Worm (Caenorhabditis elegans) whole organism, L4 larva: ENCODE results near the gene F41C6.4.

Source experiments
- F10B5.3 ChIP-seq: sonication (generic microtip); optimal IDR thresholded peaks from 2 replicates; lab custom pipeline; 2016; ENCODE audit warnings: mild to moderate bottlenecking, missing genetic modification characterization, missing compliant biosample characterization
- F26F4.8 ChIP-seq: fragments of 200-800 bp; sonication (Bioruptor generic); conservative IDR thresholded peaks from 2 replicates; pipeline ENCODE4 v1.3.6; 2022; ENCODE audit warnings: missing genetic modification characterization, missing compliant biosample characterization
- F44E2.7 ChIP-seq: fragments of 200-800 bp; sonication (Bioruptor generic); IDR thresholded peaks from 2 replicates; pipeline ENCODE4 v2.1.2; 2022; ENCODE audit warnings: missing genetic modification characterization, missing compliant biosample characterization
- F49E8.2 ChIP-seq: sonication (generic microtip); optimal IDR thresholded peaks from 2 replicates; lab custom pipeline; 2016; ENCODE audit warnings: missing compliant biosample characterization, mild to moderate bottlenecking, missing genetic modification characterization, borderline replicate concordance
- Y105C5A.15 ChIP-seq: fragments of 200-800 bp; sonication (Bioruptor generic); IDR thresholded peaks from 2 replicates; pipeline ENCODE4 v1.3.6; 2022; ENCODE audit warnings: missing genetic modification characterization, missing compliant biosample characterization
- Y48G9A.11 ChIP-seq: fragments of 200-800 bp; sonication (Bioruptor generic); IDR thresholded peaks from 2 replicates; pipeline ENCODE4 v1.3.6; 2022; ENCODE audit warnings: missing genetic modification reagents, missing genetic modification characterization, missing compliant biosample characterization
- ama-1 ChIP-seq: fragments of 150-350 bp; optimal IDR thresholded peaks from 2 replicates; lab custom pipeline; 2014; ENCODE audit warnings: inconsistent platforms, mixed read lengths
- attf-4 ChIP-seq: sonication (generic microtip); optimal IDR thresholded peaks from 3 replicates; lab custom pipeline; 2017; ENCODE audit warnings: missing biosample characterization, missing genetic modification characterization
- ceh-20 ChIP-seq: fragments of 200-800 bp; sonication (Bioruptor generic); IDR thresholded peaks from 2 replicates; pipeline ENCODE4 v1.3.6; 2022; ENCODE audit warnings: missing genetic modification reagents, missing genetic modification characterization, missing compliant biosample characterization
- ceh-28 ChIP-seq: fragments of 150-350 bp; optimal IDR thresholded peaks from 2 replicates; lab custom pipeline; 2014; ENCODE audit warnings: missing biosample characterization, missing genetic modification reagents, missing genetic modification characterization
- ceh-32 ChIP-seq: sonication (generic microtip); optimal IDR thresholded peaks from 2 replicates; lab custom pipeline; 2016; ENCODE audit warnings: mild to moderate bottlenecking, missing genetic modification characterization, missing compliant biosample characterization; ENCODE audit not compliant: poor library complexity
- ceh-62 ChIP-seq: sonication (generic microtip); optimal IDR thresholded peaks from 2 replicates; lab custom pipeline; 2017; ENCODE audit warnings: missing biosample characterization, missing genetic modification characterization
- ceh-82 ChIP-seq: sonication (generic microtip); optimal IDR thresholded peaks from 2 replicates; lab custom pipeline; 2017; ENCODE audit warnings: missing biosample characterization, missing genetic modification characterization
- cey-2 ChIP-seq: sonication (generic microtip); optimal IDR thresholded peaks from 3 replicates; lab custom pipeline; 2017; ENCODE audit warnings: missing genetic modification characterization, mild to moderate bottlenecking, missing compliant biosample characterization, antibody characterized with exemption, borderline replicate concordance; ENCODE audit not compliant: insufficient read depth
- ctbp-1 ChIP-seq: fragments of 200-800 bp; sonication (Bioruptor generic); IDR thresholded peaks from 2 replicates; pipeline ENCODE4 v1.3.6; 2022; ENCODE audit warnings: missing genetic modification reagents, missing genetic modification characterization, missing compliant biosample characterization
- daf-16 ChIP-seq, 3 experiments: sonication (generic microtip); optimal IDR thresholded peaks; 2 replicates each; lab custom pipeline; 2016 to 2017; ENCODE audit warnings: missing genetic modification characterization in 3 of 3, missing genetic modification reagents in 3 of 3, mild to moderate bottlenecking in 2 of 3, missing compliant biosample characterization in 2 of 3, missing biosample characterization in 1 of 3, moderate library complexity in 1 of 3
- dmd-6 ChIP-seq: fragments of 200-800 bp; sonication (Bioruptor generic); IDR thresholded peaks from 2 replicates; pipeline ENCODE4 v1.3.6; 2022; ENCODE audit warnings: missing genetic modification reagents, missing genetic modification characterization, missing compliant biosample characterization
- dmd-8 ChIP-seq: fragments of 200-800 bp; sonication (Bioruptor generic); IDR thresholded peaks from 2 replicates; pipeline ENCODE4 v1.3.6; 2022; ENCODE audit warnings: missing genetic modification characterization, missing compliant biosample characterization
- dpl-1 ChIP-seq: fragments of 150-350 bp; optimal IDR thresholded peaks from 2 replicates; lab custom pipeline; 2014; ENCODE audit warnings: missing biosample characterization, missing genetic modification reagents, missing genetic modification characterization
- duxl-1 ChIP-seq: sonication (generic microtip); optimal IDR thresholded peaks from 2 replicates; lab custom pipeline; 2016; ENCODE audit warnings: mild to moderate bottlenecking, missing genetic modification characterization, moderate library complexity, missing compliant biosample characterization; ENCODE audit not compliant: poor library complexity
- dve-1 ChIP-seq: sonication (generic microtip); optimal IDR thresholded peaks from 2 replicates; lab custom pipeline; 2017; ENCODE audit warnings: antibody characterized with exemption, mild to moderate bottlenecking, missing genetic modification characterization, missing compliant biosample characterization; ENCODE audit not compliant: insufficient read depth
- egl-43 ChIP-seq: fragments of 200-800 bp; sonication (Bioruptor generic); IDR thresholded peaks from 2 replicates; pipeline ENCODE4 v1.3.6; 2022; ENCODE audit warnings: missing genetic modification reagents, missing genetic modification characterization, missing compliant biosample characterization
- gei-8 ChIP-seq: fragments of 200-800 bp; sonication (Bioruptor generic); optimal IDR thresholded peaks from 2 replicates; lab custom pipeline; 2018; ENCODE audit warnings: mild to moderate bottlenecking, missing genetic modification characterization, missing compliant biosample characterization
- lin-1 ChIP-seq: fragments of 200-800 bp; sonication (Bioruptor generic); IDR thresholded peaks from 2 replicates; pipeline ENCODE4 v1.3.6; 2022; ENCODE audit warnings: missing genetic modification reagents, missing genetic modification characterization, missing compliant biosample characterization
- lin-29 ChIP-seq: fragments of 200-800 bp; sonication (Bioruptor generic); IDR thresholded peaks from 2 replicates; pipeline ENCODE4 v1.3.6; 2022; ENCODE audit warnings: missing genetic modification reagents, missing genetic modification characterization, missing compliant biosample characterization
- lin-39 ChIP-seq: fragments of 150-350 bp; optimal IDR thresholded peaks from 2 replicates; lab custom pipeline; 2014; ENCODE audit warnings: missing biosample characterization, missing genetic modification reagents, missing genetic modification characterization
- lir-3 ChIP-seq: sonication (generic microtip); optimal IDR thresholded peaks from 2 replicates; lab custom pipeline; 2016; ENCODE audit warnings: mild to moderate bottlenecking, missing genetic modification characterization, missing compliant biosample characterization
- lsy-2 ChIP-seq, 2 experiments: fragments of 150-350 bp in 1 of 2; sonication (generic microtip) in 1 of 2; optimal IDR thresholded peaks; 2 replicates each; lab custom pipeline; 2014 to 2017; ENCODE audit warnings: missing biosample characterization in 2 of 2, missing genetic modification characterization in 2 of 2
- nhr-25 ChIP-seq: sonication (generic microtip); optimal IDR thresholded peaks from 2 replicates; lab custom pipeline; 2017; ENCODE audit warnings: missing genetic modification characterization, mild to moderate bottlenecking, missing compliant biosample characterization, antibody characterized with exemption, moderate library complexity, borderline replicate concordance; ENCODE audit not compliant: insufficient read depth
- nhr-41 ChIP-seq: fragments of 200-800 bp; sonication (Bioruptor generic); IDR thresholded peaks from 2 replicates; pipeline ENCODE4 v1.3.6; 2022; ENCODE audit warnings: missing genetic modification reagents, missing genetic modification characterization, missing compliant biosample characterization
- nhr-42 ChIP-seq: fragments of 200-800 bp; sonication (Bioruptor generic); IDR thresholded peaks from 2 replicates; pipeline ENCODE4 v1.3.6; 2022; ENCODE audit warnings: missing genetic modification characterization, missing compliant biosample characterization
- nhr-76 ChIP-seq: fragments of 150-350 bp; optimal IDR thresholded peaks from 2 replicates; lab custom pipeline; 2014; ENCODE audit warnings: missing biosample characterization, missing genetic modification characterization
- nhr-77 ChIP-seq: fragments of 150-350 bp; optimal IDR thresholded peaks from 2 replicates; lab custom pipeline; 2014; ENCODE audit warnings: missing biosample characterization, missing genetic modification characterization
- pha-4 ChIP-seq, 2 experiments: fragments of 150-350 bp in 1 of 2; fragments of 200-800 bp in 1 of 2; sonication (Bioruptor generic) in 1 of 2; IDR thresholded peaks in 1 of 2; optimal IDR thresholded peaks in 1 of 2; 2 replicates each; pipeline versions ENCODE4 v1.3.6 to Lab custom; 2014 to 2022; ENCODE audit warnings: missing genetic modification characterization in 2 of 2, missing genetic modification reagents in 2 of 2, missing biosample characterization in 1 of 2, missing compliant biosample characterization in 1 of 2
- php-3 ChIP-seq: fragments of 200-800 bp; sonication (Bioruptor generic); IDR thresholded peaks from 2 replicates; pipeline ENCODE4 v1.3.6; 2022; ENCODE audit warnings: missing genetic modification reagents, missing genetic modification characterization, missing compliant biosample characterization
- pqm-1 ChIP-seq: sonication (generic microtip); optimal IDR thresholded peaks from 2 replicates; lab custom pipeline; 2017; ENCODE audit warnings: missing biosample characterization, missing genetic modification characterization
- set-16 ChIP-seq: fragments of 200-800 bp; sonication (Bioruptor generic); IDR thresholded peaks from 2 replicates; pipeline ENCODE4 v1.3.6; 2022; ENCODE audit warnings: missing genetic modification reagents, missing genetic modification characterization, missing compliant biosample characterization
- skn-1 ChIP-seq: fragments of 150-350 bp; optimal IDR thresholded peaks from 2 replicates; lab custom pipeline; 2014; ENCODE audit warnings: missing biosample characterization, missing genetic modification characterization
- snpc-1.2 ChIP-seq: fragments of 200-800 bp; sonication (Bioruptor generic); IDR thresholded peaks from 2 replicates; pipeline ENCODE4 v1.3.6; 2022; ENCODE audit warnings: missing genetic modification reagents, missing genetic modification characterization, missing compliant biosample characterization
- spr-1 ChIP-seq: sonication (generic microtip); optimal IDR thresholded peaks from 2 replicates; lab custom pipeline; 2016; ENCODE audit warnings: mild to moderate bottlenecking, missing genetic modification characterization, missing compliant biosample characterization
- unc-39 ChIP-seq: sonication (generic microtip); optimal IDR thresholded peaks from 2 replicates; lab custom pipeline; 2017; ENCODE audit warnings: missing biosample characterization, missing genetic modification characterization
- vab-7 ChIP-seq: fragments of 200-800 bp; sonication (Bioruptor generic); IDR thresholded peaks from 2 replicates; pipeline ENCODE4 v1.3.6; 2022; ENCODE audit warnings: missing genetic modification reagents, missing genetic modification characterization, missing compliant biosample characterization
- zfp-3 ChIP-seq: fragments of 200-800 bp; sonication (Bioruptor generic); conservative IDR thresholded peaks from 2 replicates; pipeline ENCODE4 v1.3.6; 2022; ENCODE audit warnings: missing genetic modification reagents, missing genetic modification characterization, missing compliant biosample characterization

F41C6.4 gene

DNA sequence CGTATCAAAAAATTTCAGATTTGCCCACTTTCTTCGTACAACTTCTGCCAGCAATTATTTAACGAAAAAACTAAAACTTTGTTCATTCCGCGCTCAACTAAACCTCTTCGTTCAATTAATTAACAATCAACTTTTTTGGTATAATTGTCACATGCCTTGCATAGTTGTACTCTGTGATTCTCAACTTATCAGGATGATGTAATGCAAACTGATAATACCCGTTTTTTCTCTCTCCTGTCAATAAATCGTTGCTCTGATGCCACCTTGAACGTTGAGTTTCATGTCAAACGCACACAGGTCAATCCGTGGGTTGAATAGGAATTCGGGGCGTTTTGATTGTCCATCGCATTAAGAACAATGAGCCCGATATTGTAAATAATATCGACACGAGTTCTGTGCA lies 31.0 kb upstream of the F41C6.4 start (continued):
- no peak for TF ChIP-seq zfp-3 (GFP tag; lab: Robert Waterston, UW)
- TF ChIP-seq nhr-76: no peak
- TF ChIP-seq spr-1: no peak
- no peak for TF ChIP-seq unc-39 (tag; lab: Kevin White, UChicago)
- no peak for TF ChIP-seq gei-8
- no peak for TF ChIP-seq pha-4 (GFP tag; IDR thresholded peaks at IDR 0.05; lab: Robert Waterston, UW)
- TF ChIP-seq pha-4 (tag; optimal IDR thresholded peaks at IDR 0.05; lab: Kevin White, UChicago): no peak
- TF ChIP-seq snpc-1.2 (GFP tag; lab: Robert Waterston, UW): no peak
- no peak for TF ChIP-seq skn-1
- no peak for TF ChIP-seq F10B5.3
- no peak for TF ChIP-seq ceh-28
- peak; percentile 51; the same call in 1 of the 2 replicates for TF ChIP-seq php-3 (GFP tag; lab: Robert Waterston, UW)
- TF ChIP-seq nhr-25 (tag; lab: Kevin White, UChicago): no peak
- no peak for TF ChIP-seq F49E8.2 (tag; lab: Kevin White, UChicago)
- 0 out of 2 replicates have a peak, but pooled peaks have one; percentile 10 for TF ChIP-seq nhr-41 (GFP tag; lab: Robert Waterston, UW)
- TF ChIP-seq ceh-32 (tag; lab: Kevin White, UChicago): no peak
- no peak for TF ChIP-seq ceh-62
- TF ChIP-seq F44E2.7 (GFP tag; lab: Robert Waterston, UW): no peak
- no peak for TF ChIP-seq Y48G9A.11 (GFP tag; lab: Robert Waterston, UW)
- TF ChIP-seq lin-1 (GFP tag; lab: Robert Waterston, UW): 0 out of 2 replicates have a peak, but pooled peaks have one; percentile 13
- no peak for TF ChIP-seq ctbp-1
- no peak for TF ChIP-seq attf-4 (tag; lab: Kevin White, UChicago)
- TF ChIP-seq lir-3 (tag; lab: Kevin White, UChicago): no peak
- TF ChIP-seq, all 104 proteins: peak for 17

DNA sequence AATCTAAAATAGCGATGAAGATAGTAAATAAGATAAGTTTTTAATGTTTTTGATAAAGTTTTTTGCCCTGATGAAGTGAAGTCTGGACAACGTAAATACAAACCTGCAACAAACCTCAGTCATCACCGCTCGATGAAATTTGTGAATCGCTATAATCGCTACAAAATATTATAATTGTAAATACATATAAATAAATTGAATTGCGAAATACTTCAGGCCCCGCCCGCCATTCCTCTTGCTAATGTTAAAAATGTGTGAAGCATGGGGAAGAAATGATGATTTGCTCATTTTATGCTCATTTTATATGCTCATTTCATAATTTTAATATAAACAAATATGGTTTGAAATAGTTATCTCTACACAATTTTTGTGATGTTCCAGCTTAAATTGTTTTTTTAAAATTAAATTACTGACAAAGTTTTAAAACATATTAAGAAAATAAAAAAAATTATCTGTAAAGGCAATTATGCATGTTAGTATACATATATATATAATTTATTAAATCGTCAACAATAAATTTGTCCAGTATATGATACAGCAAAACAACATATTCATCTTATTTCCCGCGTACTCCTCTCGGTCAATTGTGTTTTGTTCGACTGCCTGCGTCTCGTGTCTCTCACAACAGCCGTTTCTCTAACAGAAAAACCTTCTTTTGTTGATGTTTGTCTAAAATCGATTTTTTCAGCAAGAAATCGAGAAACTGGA lies 29.6 kb upstream of the F41C6.4 start, which contains the start of gene sid-5:
Gene sid-5 (plus strand): TSS at position 658 of the 708 bp plus-strand sequence.
- no peak for TF ChIP-seq Y105C5A.15 (GFP tag; lab: Robert Waterston, UW)
- peak in 1 of 2 experiments; percentile 50 for TF ChIP-seq daf-16 (GFP tag; optimal IDR thresholded peaks at IDR 0.05; lab: Kevin White, UChicago)
- peak; percentile 47 for TF ChIP-seq daf-16 (tag; optimal IDR thresholded peaks at IDR 0.05; lab: Kevin White, UChicago)
- no peak for TF ChIP-seq egl-43 (GFP tag; lab: Robert Waterston, UW)
- TF ChIP-seq duxl-1 (tag; lab: Kevin White, UChicago): no peak
- TF ChIP-seq lin-39 (tag; lab: Kevin White, UChicago): no peak
- no peak for TF ChIP-seq F26F4.8 (GFP tag; lab: Robert Waterston, UW)
- TF ChIP-seq cey-2 (tag; lab: Kevin White, UChicago): no peak
- TF ChIP-seq dve-1: peak; percentile 40

ce11 chrX:6902958-6903357 lies 28.3 kb upstream of the F41C6.4 start:
- TF ChIP-seq vab-7 (GFP tag; lab: Robert Waterston, UW) (peak; percentile 79), nhr-77 (no peak), F49E8.2 (tag; lab: Kevin White, UChicago) (no peak), Y48G9A.11 (GFP tag; lab: Robert Waterston, UW) (peak; percentile 61; the same call in 1 of the 2 replicates), pqm-1 (no peak), ama-1 (lab: Kevin White, UChicago) (no peak), lin-39 (tag; lab: Kevin White, UChicago) (no peak), ceh-62 (no peak), dmd-8 (GFP tag; lab: Robert Waterston, UW) (peak; percentile 88), lsy-2 (tag; optimal IDR thresholded peaks at IDR 0.05; lab: Kevin White, UChicago) (peak in 1 of 2 experiments; percentile 42), nhr-42 (no peak), ceh-20 (GFP tag; lab: Robert Waterston, UW) (peak; percentile 63; the same call in 1 of the 2 replicates), attf-4 (tag; lab: Kevin White, UChicago) (no peak), lin-29 (GFP tag; lab: Robert Waterston, UW) (no peak), dmd-6 (GFP tag; lab: Robert Waterston, UW) (peak; percentile 70), daf-16 (GFP tag; optimal IDR thresholded peaks at IDR 0.05; lab: Kevin White, UChicago) (peak; percentile 49 to 79), daf-16 (tag; optimal IDR thresholded peaks at IDR 0.05; lab: Kevin White, UChicago) (peak; percentile 63), zfp-3 (GFP tag; lab: Robert Waterston, UW) (no peak), ceh-28 (no peak), set-16 (GFP tag; lab: Robert Waterston, UW) (no peak), dve-1 (peak; percentile 63), lir-3 (tag; lab: Kevin White, UChicago) (peak; percentile 60), ceh-82 (no peak), dpl-1 (GFP tag; lab: Kevin White, UChicago) (no peak)
